ENCODE assay signal across 1 fruit fly cellular context in the genomic region with DNA sequence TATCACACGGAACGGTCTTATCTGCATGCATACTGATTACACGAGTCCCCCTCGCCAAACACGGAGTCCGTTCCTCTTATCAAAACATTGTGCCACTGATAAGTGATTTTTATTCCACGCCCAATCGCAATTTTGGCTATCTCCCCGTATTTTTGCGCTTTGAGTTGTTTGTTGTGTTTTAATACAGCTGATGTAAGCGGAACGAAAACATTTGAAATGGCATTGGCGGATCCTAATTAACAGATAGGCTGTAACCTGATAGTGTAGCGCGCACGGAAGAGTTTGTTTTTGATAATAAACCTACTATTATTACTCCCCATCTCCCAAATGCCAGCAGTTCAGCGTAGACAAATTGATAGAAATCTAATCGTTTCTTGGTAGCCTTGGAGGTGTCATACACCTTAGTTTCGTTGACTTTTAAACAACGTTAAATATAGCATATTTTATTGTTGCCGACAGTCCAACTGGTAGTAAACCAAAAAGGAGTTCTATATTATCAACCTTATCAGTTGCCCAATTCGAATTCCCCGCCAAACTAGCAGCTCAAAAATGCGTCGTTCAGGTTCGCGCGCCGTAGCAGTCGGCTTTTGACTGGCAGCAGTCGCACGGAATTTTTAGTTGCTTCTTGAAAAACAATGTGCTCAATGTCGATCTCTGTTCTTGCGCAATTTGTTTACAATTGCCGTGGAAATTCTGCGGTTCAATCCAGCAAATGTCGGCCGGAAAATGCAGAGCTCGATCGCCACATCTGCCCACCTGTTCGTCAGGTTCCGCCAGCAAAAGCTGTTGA.
TF ChIP-seq lines count a peak whose summit lies in the region.

No protein-coding gene starts in this region.

TF ChIP-seq in whole organism, embryonic, 481 proteins besides CTCF, POLR2A, EP300 and RAD21 (continued from another document and continues in another):
- TF ChIP-seq ems (GFP tag; optimal IDR thresholded peaks at IDR 0.05; lab: Kevin White, UChicago) (no peak), unc-4 (GFP tag; IDR thresholded peaks at IDR 0.05; lab: Robert Waterston, UW; ENCODE audit: partially characterized antibody) (no peak), HLH4C (GFP tag; IDR thresholded peaks at IDR 0.05; lab: Robert Waterston, UW; ENCODE audit: partially characterized antibody) (no peak), oc (tag; optimal IDR thresholded peaks at IDR 0.05; lab: Kevin White, UChicago) (no peak), dpn (GFP tag; optimal IDR thresholded peaks at IDR 0.05; lab: Kevin White, UChicago) (peak; percentile 0 to 24), Rfx (GFP tag; IDR thresholded peaks at IDR 0.05; lab: Robert Waterston, UW) (peak; percentile 60), CG6272 (GFP tag; IDR thresholded peaks at IDR 0.05; lab: Robert Waterston, UW) (no peak; the same call in 1 of the 2 replicates), sens-2 (GFP tag; IDR thresholded peaks at IDR 0.05; lab: Robert Waterston, UW) (no peak), Mrtf (GFP tag; IDR thresholded peaks at IDR 0.05; lab: Robert Waterston, UW) (no peak), Lhr (GFP tag; optimal IDR thresholded peaks at IDR 0.05; lab: Kevin White, UChicago) (peak; percentile 16), NK7.1 (GFP tag; optimal IDR thresholded peaks at IDR 0.05; lab: Kevin White, UChicago) (no peak), CG15269 (tag; optimal IDR thresholded peaks at IDR 0.05; lab: Kevin White, UChicago) (no peak), sisA (GFP tag; IDR thresholded peaks at IDR 0.05; lab: Robert Waterston, UW) (no peak), CG10959 (GFP tag; IDR thresholded peaks at IDR 0.05; lab: Robert Waterston, UW) (no peak), danr (GFP tag; IDR thresholded peaks at IDR 0.05; lab: Robert Waterston, UW) (no peak), CG8359 (GFP tag; optimal IDR thresholded peaks at IDR 0.05; lab: Kevin White, UChicago; ENCODE audit: borderline replicate concordance) (no peak), org-1 (GFP tag; optimal IDR thresholded peaks at IDR 0.05; lab: Kevin White, UChicago) (no peak), CG2712 (tag; optimal IDR thresholded peaks at IDR 0.05; lab: Kevin White, UChicago) (peak; percentile 17), CG9609 (GFP tag; optimal IDR thresholded peaks at IDR 0.05; lab: Kevin White, UChicago) (no peak), sug (tag; optimal IDR thresholded peaks at IDR 0.05; lab: Kevin White, UChicago) (peak; percentile 92), CrebB (tag; optimal IDR thresholded peaks at IDR 0.05; lab: Kevin White, UChicago) (no peak), CG18011 (GFP tag; optimal IDR thresholded peaks at IDR 0.05; lab: Kevin White, UChicago) (peak; percentile 98), trh (GFP tag; optimal IDR thresholded peaks at IDR 0.05; lab: Kevin White, UChicago) (no peak), bsh (GFP tag; optimal IDR thresholded peaks at IDR 0.05; lab: Kevin White, UChicago) (no peak), Ets65A (GFP tag; lab: Kevin White, UChicago) (peak; percentile 49), CG7987 (GFP tag; optimal IDR thresholded peaks at IDR 0.05; lab: Kevin White, UChicago) (no peak), CG7839 (tag; optimal IDR thresholded peaks at IDR 0.05; lab: Kevin White, UChicago) (peak; percentile 13), CG42726 (GFP tag; IDR thresholded peaks at IDR 0.05; lab: Robert Waterston, UW; ENCODE audit: partially characterized antibody) (peak; percentile 65), MBD-R2 (GFP tag; IDR thresholded peaks at IDR 0.05; lab: Robert Waterston, UW) (peak; percentile 73), HmgD (GFP tag; optimal IDR thresholded peaks at IDR 0.05; lab: Kevin White, UChicago) (peak; percentile 39), Mes4 (GFP tag; optimal IDR thresholded peaks at IDR 0.05; lab: Kevin White, UChicago) (no peak), CG34422 (GFP tag; IDR thresholded peaks at IDR 0.05; lab: Robert Waterston, UW) (peak; percentile 81), Ets97D (GFP tag; optimal IDR thresholded peaks at IDR 0.05; lab: Kevin White, UChicago) (peak; percentile 31), Sox100B (GFP tag; optimal IDR thresholded peaks at IDR 0.05; lab: Kevin White, UChicago) (no peak), CG8924 (tag; optimal IDR thresholded peaks at IDR 0.05; lab: Kevin White, UChicago) (no peak), Xbp1 (GFP tag; optimal IDR thresholded peaks at IDR 0.05; lab: Kevin White, UChicago) (peak; percentile 12), CG9437 (GFP tag; optimal IDR thresholded peaks at IDR 0.05; lab: Kevin White, UChicago) (peak; percentile 40), Poxn (GFP tag; IDR thresholded peaks at IDR 0.05; lab: Robert Waterston, UW) (no peak), CG1647 (GFP tag; optimal IDR thresholded peaks at IDR 0.05; lab: Kevin White, UChicago) (peak; percentile 3), ind (GFP tag; optimal IDR thresholded peaks at IDR 0.05; lab: Kevin White, UChicago) (no peak), CG18599 (GFP tag; optimal IDR thresholded peaks at IDR 0.05; lab: Kevin White, UChicago) (peak; percentile 43), CG17361 (GFP tag; IDR thresholded peaks at IDR 0.05; lab: Robert Waterston, UW) (no peak), HmgZ (tag; optimal IDR thresholded peaks at IDR 0.05; lab: Kevin White, UChicago) (peak; percentile 74), CG16815 (GFP tag; optimal IDR thresholded peaks at IDR 0.05; lab: Kevin White, UChicago) (no peak), gro (GFP tag; optimal IDR thresholded peaks at IDR 0.05; lab: Kevin White, UChicago) (no peak), CG4854 (GFP tag; optimal IDR thresholded peaks at IDR 0.05; lab: Kevin White, UChicago) (no peak), gsb (GFP tag; IDR thresholded peaks at IDR 0.05; lab: Robert Waterston, UW) (no peak), rib (GFP tag; IDR thresholded peaks at IDR 0.05; lab: Robert Waterston, UW) (peak; percentile 68), CG13296 (GFP tag; optimal IDR thresholded peaks at IDR 0.05; lab: Kevin White, UChicago) (peak; percentile 21), kay (GFP tag; optimal IDR thresholded peaks at IDR 0.05; lab: Kevin White, UChicago) (no peak), ro (GFP tag; IDR thresholded peaks at IDR 0.05; lab: Robert Waterston, UW) (no peak), CG6689 (GFP tag; IDR thresholded peaks at IDR 0.05; lab: Robert Waterston, UW) (no peak), BEAF-32 (GFP tag; optimal IDR thresholded peaks at IDR 0.05; lab: Kevin White, UChicago) (peak; percentile 33), CG18619 (GFP tag; optimal IDR thresholded peaks at IDR 0.05; lab: Kevin White, UChicago) (no peak), wor (GFP tag; IDR thresholded peaks at IDR 0.05; lab: Robert Waterston, UW) (no peak), bab2 (GFP tag; optimal IDR thresholded peaks at IDR 0.05; lab: Kevin White, UChicago) (no peak), CG3838 (GFP tag; optimal IDR thresholded peaks at IDR 0.05; lab: Kevin White, UChicago) (no peak), CG31441 (GFP tag; IDR thresholded peaks at IDR 0.05; lab: Robert Waterston, UW) (no peak), CG18764 (GFP tag; optimal IDR thresholded peaks at IDR 0.05; lab: Kevin White, UChicago) (no peak), CG2120 (GFP tag; optimal IDR thresholded peaks at IDR 0.05; lab: Kevin White, UChicago) (no peak), kah (GFP tag; optimal IDR thresholded peaks at IDR 0.05; lab: Kevin White, UChicago) (peak; percentile 57), CG2889 (GFP tag; IDR thresholded peaks at IDR 0.05; lab: Robert Waterston, UW) (no peak), CG6791 (GFP tag; IDR thresholded peaks at IDR 0.05; lab: Robert Waterston, UW; ENCODE audit: partially characterized antibody) (peak; percentile 60; the same call in 2 of the 3 replicates), da (GFP tag; optimal IDR thresholded peaks at IDR 0.05; lab: Kevin White, UChicago) (no peak), Antp (GFP tag; optimal IDR thresholded peaks at IDR 0.05; lab: Kevin White, UChicago) (peak; percentile 3), CG17612 (GFP tag; IDR thresholded peaks at IDR 0.05; lab: Robert Waterston, UW) (no peak), CG2129 (GFP tag; IDR thresholded peaks at IDR 0.05; lab: Robert Waterston, UW; ENCODE audit: partially characterized antibody) (no peak), CG30020 (tag; optimal IDR thresholded peaks at IDR 0.05; lab: Kevin White, UChicago) (no peak), Hr3 (GFP tag; optimal IDR thresholded peaks at IDR 0.05; lab: Kevin White, UChicago) (no peak), CG8281 (tag; optimal IDR thresholded peaks at IDR 0.05; lab: Kevin White, UChicago) (no peak), Hey (tag; optimal IDR thresholded peaks at IDR 0.05; lab: Kevin White, UChicago) (peak; percentile 60), inv (GFP tag; IDR thresholded peaks at IDR 0.05; lab: Robert Waterston, UW; ENCODE audit: partially characterized antibody) (no peak), Abd-B (GFP tag; optimal IDR thresholded peaks at IDR 0.05; lab: Kevin White, UChicago) (peak; percentile 30), CG33213 (GFP tag; optimal IDR thresholded peaks at IDR 0.05; lab: Kevin White, UChicago) (peak; percentile 16), CG14710 (tag; optimal IDR thresholded peaks at IDR 0.05; lab: Kevin White, UChicago) (peak; percentile 21), CG2678 (tag; optimal IDR thresholded peaks at IDR 0.05; lab: Kevin White, UChicago) (peak; percentile 3), D19A (tag; optimal IDR thresholded peaks at IDR 0.05; lab: Kevin White, UChicago) (no peak), CG9727 (GFP tag; optimal IDR thresholded peaks at IDR 0.05; lab: Kevin White, UChicago) (peak; percentile 10), Xrp1 (GFP tag; IDR thresholded peaks at IDR 0.05; lab: Robert Waterston, UW) (no peak), en (GFP tag; optimal IDR thresholded peaks at IDR 0.05; lab: Kevin White, UChicago) (no peak), dati (GFP tag; IDR thresholded peaks at IDR 0.05; lab: Robert Waterston, UW) (no peak), CG1233 (GFP tag; optimal IDR thresholded peaks at IDR 0.05; lab: Kevin White, UChicago) (no peak), Dll (GFP tag; IDR thresholded peaks at IDR 0.05; lab: Robert Waterston, UW; ENCODE audit: partially characterized antibody) (no peak), HLH3B (GFP tag; IDR thresholded peaks at IDR 0.05; lab: Robert Waterston, UW) (no peak), CG9876 (GFP tag; optimal IDR thresholded peaks at IDR 0.05; lab: Kevin White, UChicago) (no peak), sr (GFP tag; IDR thresholded peaks at IDR 0.05; lab: Robert Waterston, UW) (no peak), CG12299 (tag; optimal IDR thresholded peaks at IDR 0.05; lab: Kevin White, UChicago) (no peak), H2.0 (GFP tag; IDR thresholded peaks at IDR 0.05; lab: Robert Waterston, UW) (no peak), sob (GFP tag; IDR thresholded peaks at IDR 0.05; lab: Robert Waterston, UW) (peak; percentile 56; the same call in 1 of the 2 replicates), CG7556 (GFP tag; optimal IDR thresholded peaks at IDR 0.05; lab: Kevin White, UChicago) (no peak), CG6654 (GFP tag; optimal IDR thresholded peaks at IDR 0.05; lab: Kevin White, UChicago) (no peak), Atf-2 (GFP tag; optimal IDR thresholded peaks at IDR 0.05; lab: Kevin White, UChicago) (no peak), CG14050 (GFP tag; IDR thresholded peaks at IDR 0.05; lab: Robert Waterston, UW) (no peak), Drgx (GFP tag; IDR thresholded peaks at IDR 0.05; lab: Robert Waterston, UW) (no peak), CG6175 (GFP tag; IDR thresholded peaks at IDR 0.05; lab: Robert Waterston, UW) (0 out of 3 replicates have a peak, but pooled peaks have one; percentile 43), CG10366 (GFP tag; IDR thresholded peaks at IDR 0.05; lab: Robert Waterston, UW) (no peak), pho (GFP tag; optimal IDR thresholded peaks at IDR 0.05; lab: Kevin White, UChicago) (no peak), cwo (GFP tag; optimal IDR thresholded peaks at IDR 0.05; lab: Kevin White, UChicago) (peak; percentile 47), Meics (GFP tag; optimal IDR thresholded peaks at IDR 0.05; lab: Kevin White, UChicago) (peak; percentile 5), Six4 (GFP tag; optimal IDR thresholded peaks at IDR 0.05; lab: Kevin White, UChicago) (no peak), Fer1 (GFP tag; optimal IDR thresholded peaks at IDR 0.05; lab: Kevin White, UChicago) (peak; percentile 20), vnd (GFP tag; IDR thresholded peaks at IDR 0.05; lab: Robert Waterston, UW; ENCODE audit: partially characterized antibody) (no peak), prd (optimal IDR thresholded peaks at IDR 0.05; lab: Kevin White, UChicago) (no peak), prd (GFP tag; IDR thresholded peaks at IDR 0.05; lab: Robert Waterston, UW) (no peak), CG3065 (GFP tag; optimal IDR thresholded peaks at IDR 0.05; lab: Kevin White, UChicago) (no peak), row (GFP tag; IDR thresholded peaks at IDR 0.05; lab: Robert Waterston, UW) (peak; percentile 14; the same call in 1 of the 3 replicates), CG11093 (GFP tag; IDR thresholded peaks at IDR 0.05; lab: Robert Waterston, UW) (no peak), sens (GFP tag; lab: Kevin White, UChicago) (peak; percentile 67), maf-S (GFP tag; optimal IDR thresholded peaks at IDR 0.05; lab: Kevin White, UChicago) (no peak), tll (GFP tag; optimal IDR thresholded peaks at IDR 0.05; lab: Kevin White, UChicago) (no peak), CG7928 (GFP tag; optimal IDR thresholded peaks at IDR 0.05; lab: Kevin White, UChicago) (peak; percentile 22), tna (GFP tag; IDR thresholded peaks at IDR 0.05; lab: Robert Waterston, UW; ENCODE audit: partially characterized antibody) (no peak), dimm (GFP tag; IDR thresholded peaks at IDR 0.05; lab: Robert Waterston, UW) (no peak), Dp (GFP tag; optimal IDR thresholded peaks at IDR 0.05; lab: Kevin White, UChicago) (peak; percentile 95), CG10274 (GFP tag; optimal IDR thresholded peaks at IDR 0.05; lab: Kevin White, UChicago) (peak; percentile 83), onecut (GFP tag; IDR thresholded peaks at IDR 0.05; lab: Robert Waterston, UW) (no peak), dm (GFP tag; optimal IDR thresholded peaks at IDR 0.05; lab: Kevin White, UChicago) (peak; percentile 86), cg (GFP tag; optimal IDR thresholded peaks at IDR 0.05; lab: Kevin White, UChicago) (no peak), ftz-f1 (GFP tag; optimal IDR thresholded peaks at IDR 0.05; lab: Kevin White, UChicago) (peak; percentile 85), Max (GFP tag; optimal IDR thresholded peaks at IDR 0.05; lab: Kevin White, UChicago) (peak; percentile 73), cato (GFP tag; optimal IDR thresholded peaks at IDR 0.05; lab: Kevin White, UChicago; ENCODE audit: borderline replicate concordance) (no peak), Vsx1 (GFP tag; optimal IDR thresholded peaks at IDR 0.05; lab: Kevin White, UChicago) (no peak), gt (GFP tag; IDR thresholded peaks at IDR 0.05; lab: Robert Waterston, UW) (0 out of 2 replicates have a peak, but pooled peaks have one; percentile 28), CG3281 (GFP tag; optimal IDR thresholded peaks at IDR 0.05; lab: Kevin White, UChicago) (no peak), CG8944 (GFP tag; optimal IDR thresholded peaks at IDR 0.05; lab: Kevin White, UChicago) (no peak), CG3847 (GFP tag; IDR thresholded peaks at IDR 0.05; lab: Robert Waterston, UW) (peak; percentile 44)
